Fruit fly (Drosophila melanogaster) whole organism, prepupa: ENCODE results near the gene Scp2.

Experiments used
- CG10631 ChIP-seq: fragments of 200-800 bp; sonication (Bioruptor generic); optimal IDR thresholded peaks from 2 replicates; lab custom pipeline; 2016; ENCODE audit warnings: missing biosample characterization, missing genetic modification characterization
- CG10669 ChIP-seq: fragments of 200-800 bp; sonication (Bioruptor generic); optimal IDR thresholded peaks from 3 replicates; lab custom pipeline; 2018; ENCODE audit warnings: missing biosample characterization, mild to moderate bottlenecking, missing genetic modification characterization, moderate library complexity
- CG11294 ChIP-seq: fragments of 200-800 bp; sonication (Bioruptor generic); IDR thresholded peaks from 2 replicates; pipeline ENCODE4 v1.3.6; 2022; ENCODE audit warnings: missing biosample characterization, missing genetic modification characterization
- CG11762 ChIP-seq: fragments of 200-800 bp; sonication (Bioruptor generic); optimal IDR thresholded peaks from 3 replicates; lab custom pipeline; 2016; ENCODE audit warnings: missing biosample characterization, missing genetic modification characterization; ENCODE audit not compliant: insufficient read depth
- CG11902 ChIP-seq: fragments of 200-800 bp; sonication (Bioruptor generic); optimal IDR thresholded peaks from 3 replicates; lab custom pipeline; 2016; ENCODE audit warnings: missing biosample characterization, missing genetic modification characterization
- CG1621 ChIP-seq: fragments of 200-800 bp; sonication (Bioruptor generic); optimal IDR thresholded peaks from 3 replicates; lab custom pipeline; 2018; ENCODE audit warnings: missing biosample characterization, mild to moderate bottlenecking, missing genetic modification characterization
- CG16779 ChIP-seq: fragments of 200-800 bp; sonication (Bioruptor generic); optimal IDR thresholded peaks from 3 replicates; lab custom pipeline; 2017; ENCODE audit warnings: missing biosample characterization, mild to moderate bottlenecking, missing genetic modification characterization
- CG3032 ChIP-seq: fragments of 200-800 bp; optimal IDR thresholded peaks from 2 replicates; lab custom pipeline; 2019; ENCODE audit warnings: missing biosample characterization, mild to moderate bottlenecking, missing genetic modification characterization, moderate library complexity
- CG31627 ChIP-seq: fragments of 200-800 bp; sonication (Bioruptor generic); optimal IDR thresholded peaks from 3 replicates; lab custom pipeline; 2016; ENCODE audit warnings: missing biosample characterization, missing genetic modification characterization
- CG32006 ChIP-seq: fragments of 200-800 bp; sonication (Bioruptor generic); optimal IDR thresholded peaks from 3 replicates; lab custom pipeline; 2017; ENCODE audit warnings: missing biosample characterization, mild to moderate bottlenecking, missing genetic modification characterization
- CG34406 ChIP-seq: fragments of 200-800 bp; sonication (Bioruptor generic); optimal IDR thresholded peaks from 3 replicates; lab custom pipeline; 2016; ENCODE audit warnings: missing biosample characterization, missing genetic modification characterization
- CG3919 ChIP-seq: fragments of 200-800 bp; sonication (Bioruptor generic); optimal IDR thresholded peaks from 3 replicates; lab custom pipeline; 2016; ENCODE audit warnings: missing biosample characterization, missing genetic modification characterization
- CG4318 ChIP-seq: fragments of 200-800 bp; sonication (Bioruptor generic); optimal IDR thresholded peaks from 3 replicates; lab custom pipeline; 2017; ENCODE audit warnings: missing biosample characterization, mild to moderate bottlenecking, missing genetic modification characterization
- CG6163 ChIP-seq: fragments of 200-800 bp; sonication (Bioruptor generic); IDR thresholded peaks from 3 replicates; pipeline ENCODE4 v1.3.6; 2022; ENCODE audit warnings: missing biosample characterization, missing genetic modification characterization
- CG6276 ChIP-seq: fragments of 200-800 bp; sonication (Bioruptor generic); optimal IDR thresholded peaks from 2 replicates; lab custom pipeline; 2017; ENCODE audit warnings: missing biosample characterization, mild to moderate bottlenecking, missing genetic modification characterization
- CG6808 ChIP-seq: fragments of 200-800 bp; sonication (Bioruptor generic); optimal IDR thresholded peaks from 3 replicates; lab custom pipeline; 2017; ENCODE audit warnings: missing biosample characterization, missing genetic modification characterization, mild to moderate bottlenecking, moderate library complexity, missing genetic modification reagents
- CG7368 ChIP-seq: fragments of 200-800 bp; sonication (Bioruptor generic); optimal IDR thresholded peaks from 3 replicates; lab custom pipeline; 2016; ENCODE audit warnings: missing biosample characterization, missing genetic modification characterization
- CG8319 ChIP-seq: fragments of 200-800 bp; sonication (Bioruptor generic); optimal IDR thresholded peaks from 3 replicates; lab custom pipeline; 2016; ENCODE audit warnings: missing biosample characterization, missing genetic modification characterization
- CG8632 ChIP-seq: fragments of 200-800 bp; sonication (Bioruptor generic); optimal IDR thresholded peaks from 3 replicates; lab custom pipeline; 2016; ENCODE audit warnings: missing biosample characterization, missing genetic modification characterization
- CG9139 ChIP-seq: fragments of 200-800 bp; sonication (Bioruptor generic); optimal IDR thresholded peaks from 3 replicates; lab custom pipeline; 2017; ENCODE audit warnings: missing biosample characterization, mild to moderate bottlenecking, missing genetic modification characterization
- Eip75B ChIP-seq: fragments of 200-800 bp; sonication (Bioruptor generic); optimal IDR thresholded peaks from 3 replicates; lab custom pipeline; 2016; ENCODE audit warnings: missing biosample characterization, missing genetic modification characterization
- Eip78C ChIP-seq: fragments of 200-800 bp; sonication (Bioruptor generic); peaks from one replicate; lab custom pipeline; 2016; ENCODE audit warnings: missing biosample characterization, missing genetic modification characterization
- Ets21C ChIP-seq: fragments of 200-800 bp; sonication (Bioruptor generic); optimal IDR thresholded peaks from 3 replicates; lab custom pipeline; 2016; ENCODE audit warnings: missing biosample characterization, missing genetic modification characterization
- Ets96B ChIP-seq: fragments of 200-800 bp; optimal IDR thresholded peaks from 2 replicates; lab custom pipeline; 2019; ENCODE audit warnings: missing biosample characterization, mild to moderate bottlenecking, missing genetic modification characterization, moderate library complexity
- Hr38 ChIP-seq: sonication (Bioruptor generic); optimal IDR thresholded peaks from 2 replicates; lab custom pipeline; 2016; ENCODE audit warnings: missing biosample characterization, missing genetic modification characterization
- Hr39 ChIP-seq: fragments of 200-800 bp; sonication (Bioruptor generic); optimal IDR thresholded peaks from 2 replicates; lab custom pipeline; 2016; ENCODE audit warnings: missing biosample characterization, missing genetic modification characterization
- Hr4 ChIP-seq: fragments of 200-800 bp; sonication (Bioruptor generic); optimal IDR thresholded peaks from 3 replicates; lab custom pipeline; 2016; ENCODE audit warnings: missing biosample characterization, missing genetic modification characterization
- Met ChIP-seq: fragments of 200-800 bp; sonication (Bioruptor generic); optimal IDR thresholded peaks from 3 replicates; lab custom pipeline; 2016; ENCODE audit warnings: missing biosample characterization, missing genetic modification characterization
- OdsH ChIP-seq: fragments of 200-800 bp; sonication (Bioruptor generic); optimal IDR thresholded peaks from 3 replicates; lab custom pipeline; 2016; ENCODE audit warnings: missing biosample characterization, missing genetic modification characterization
- Smox ChIP-seq: fragments of 200-800 bp; sonication (Bioruptor generic); optimal IDR thresholded peaks from 3 replicates; lab custom pipeline; 2016; ENCODE audit warnings: missing biosample characterization, missing genetic modification characterization
- Sox14 ChIP-seq: fragments of 200-800 bp; sonication (Bioruptor generic); optimal IDR thresholded peaks from 3 replicates; lab custom pipeline; 2016; ENCODE audit warnings: missing biosample characterization, missing genetic modification characterization
- achi ChIP-seq: fragments of 200-800 bp; sonication (Bioruptor generic); optimal IDR thresholded peaks from 3 replicates; lab custom pipeline; 2016; ENCODE audit warnings: missing biosample characterization, missing genetic modification characterization
- acj6 ChIP-seq: fragments of 200-800 bp; sonication (Bioruptor generic); optimal IDR thresholded peaks from 3 replicates; lab custom pipeline; 2016; ENCODE audit warnings: missing biosample characterization, missing genetic modification characterization
- cyc ChIP-seq: fragments of 200-800 bp; sonication (Bioruptor generic); optimal IDR thresholded peaks from 3 replicates; lab custom pipeline; 2016; ENCODE audit warnings: missing biosample characterization, missing genetic modification characterization
- dsx ChIP-seq: fragments of 200-800 bp; optimal IDR thresholded peaks from 3 replicates; lab custom pipeline; 2019; ENCODE audit warnings: missing biosample characterization, mild to moderate bottlenecking, missing genetic modification characterization, moderate library complexity; ENCODE audit not compliant: poor library complexity, severe bottlenecking
- esn ChIP-seq: fragments of 200-800 bp; sonication (Bioruptor generic); optimal IDR thresholded peaks from 2 replicates; lab custom pipeline; 2016; ENCODE audit warnings: missing biosample characterization, mild to moderate bottlenecking, missing genetic modification characterization, moderate library complexity
- fd59A ChIP-seq: fragments of 200-800 bp; sonication (Bioruptor generic); optimal IDR thresholded peaks from 2 replicates; lab custom pipeline; 2017; ENCODE audit warnings: missing biosample characterization, mild to moderate bottlenecking, missing genetic modification characterization, missing genetic modification reagents
- lz ChIP-seq: fragments of 200-800 bp; sonication (Bioruptor generic); optimal IDR thresholded peaks from 3 replicates; lab custom pipeline; 2016; ENCODE audit warnings: missing biosample characterization, missing genetic modification characterization
- net ChIP-seq: fragments of 200-800 bp; sonication (Bioruptor generic); optimal IDR thresholded peaks from 3 replicates; lab custom pipeline; 2016; ENCODE audit warnings: missing biosample characterization, missing genetic modification characterization
- pdm3 ChIP-seq: fragments of 200-800 bp; sonication (Bioruptor generic); optimal IDR thresholded peaks from 3 replicates; lab custom pipeline; 2016; ENCODE audit warnings: missing biosample characterization, missing genetic modification characterization
- spab ChIP-seq: fragments of 200-800 bp; sonication (Bioruptor generic); optimal IDR thresholded peaks from 2 replicates; lab custom pipeline; 2017; ENCODE audit warnings: missing biosample characterization, mild to moderate bottlenecking, missing genetic modification characterization, missing genetic modification reagents
- svp ChIP-seq: fragments of 200-800 bp; sonication (Bioruptor generic); peaks from one replicate; lab custom pipeline; 2016; ENCODE audit warnings: missing biosample characterization, missing genetic modification characterization
- topi ChIP-seq: fragments of 200-800 bp; sonication (Bioruptor generic); optimal IDR thresholded peaks from 3 replicates; lab custom pipeline; 2016; ENCODE audit warnings: missing biosample characterization, missing genetic modification characterization

Scp2 gene

dm6 chr3R:16541932-16542331, 41.5 kb downstream of the Scp2 start:
- TF ChIP-seq CG34406 (GFP tag; lab: Kevin White, UChicago): no peak
- peak; percentile 9 for TF ChIP-seq Hr4 (GFP tag; lab: Kevin White, UChicago)
- TF ChIP-seq Met (GFP tag; lab: Kevin White, UChicago): peak; percentile 34
- no peak for TF ChIP-seq CG4318 (GFP tag; lab: Kevin White, UChicago)
- TF ChIP-seq Smox (GFP tag; lab: Kevin White, UChicago): no peak
- TF ChIP-seq Ets21C (GFP tag; lab: Kevin White, UChicago): no peak
- peak; percentile 2 for TF ChIP-seq Hr39 (GFP tag; lab: Kevin White, UChicago)
- TF ChIP-seq topi (GFP tag; lab: Kevin White, UChicago): peak; percentile 43
- no peak for TF ChIP-seq CG9139 (GFP tag; lab: Kevin White, UChicago)
- TF ChIP-seq CG6163 (GFP tag; lab: Robert Waterston, UW): 0 out of 3 replicates have a peak, but pooled peaks have one; percentile 22
- TF ChIP-seq CG10631: peak; percentile 7
- peak; percentile 32 for TF ChIP-seq fd59A
- no peak for TF ChIP-seq CG7368 (GFP tag; lab: Kevin White, UChicago)
- peak; percentile 44 for TF ChIP-seq OdsH (GFP tag; lab: Kevin White, UChicago)
- peak; percentile 40 for TF ChIP-seq CG32006
- no peak for TF ChIP-seq acj6 (GFP tag; lab: Kevin White, UChicago)
- TF ChIP-seq CG8632 (GFP tag; lab: Kevin White, UChicago): peak; percentile 15
- peak; percentile 12 for TF ChIP-seq CG11762
- TF ChIP-seq Eip75B (GFP tag; lab: Kevin White, UChicago): peak; percentile 41
- no peak for TF ChIP-seq CG11294
- peak; percentile 65 for TF ChIP-seq Ets96B (tag; lab: Kevin White, UChicago)
- no peak for TF ChIP-seq CG1621 (tag; lab: Kevin White, UChicago)
- peak; percentile 20 for TF ChIP-seq CG3919
- TF ChIP-seq svp (GFP tag; lab: Kevin White, UChicago): no peak
- TF ChIP-seq esn: peak; percentile 27
- TF ChIP-seq Eip78C (GFP tag; lab: Kevin White, UChicago): peak; percentile 82
- peak; percentile 41 for TF ChIP-seq spab
- TF ChIP-seq CG8319 (GFP tag; lab: Kevin White, UChicago): no peak
- peak; percentile 19 for TF ChIP-seq CG3032 (tag; lab: Kevin White, UChicago)
- peak; percentile 25 for TF ChIP-seq CG6808 (GFP tag; lab: Kevin White, UChicago)
- TF ChIP-seq cyc (GFP tag; lab: Kevin White, UChicago): peak; percentile 22
- no peak for TF ChIP-seq Hr38
- TF ChIP-seq lz (GFP tag; lab: Kevin White, UChicago): peak; percentile 25
- peak; percentile 29 for TF ChIP-seq net (GFP tag; lab: Kevin White, UChicago)
- peak; percentile 23 for TF ChIP-seq CG11902 (GFP tag; lab: Kevin White, UChicago)
- TF ChIP-seq CG31627 (GFP tag; lab: Kevin White, UChicago): no peak
- TF ChIP-seq pdm3: peak; percentile 25
- TF ChIP-seq Sox14 (GFP tag; lab: Kevin White, UChicago): no peak
- TF ChIP-seq achi: peak; percentile 7
- TF ChIP-seq CG10669 (GFP tag; lab: Kevin White, UChicago): peak; percentile 44
- no peak for TF ChIP-seq CG6276 (GFP tag; lab: Kevin White, UChicago)
- no peak for TF ChIP-seq CG16779 (tag; lab: Kevin White, UChicago)
- TF ChIP-seq, all 60 proteins: peak for 26

- TF ChIP-seq cyc (GFP tag; lab: Kevin White, UChicago) (no peak), dsx (GFP tag; lab: Kevin White, UChicago) (peak; percentile 93)
Measured at dm6 chr3R:16541293-16541692, 42.2 kb downstream of the Scp2 start.
